Worm (Caenorhabditis elegans) whole organism, L2 larva: ENCODE measurements around the gene Y60A3A.24.

Experiments used
- alr-1 ChIP-seq: fragments of 150-350 bp; optimal IDR thresholded peaks from 2 replicates; lab custom pipeline; 2014; ENCODE audit warnings: missing biosample characterization, missing genetic modification characterization
- ama-1 ChIP-seq: fragments of 150-350 bp; optimal IDR thresholded peaks from 2 replicates; lab custom pipeline; 2018; ENCODE audit warnings: inconsistent platforms
- ceh-82 ChIP-seq: fragments of 150-350 bp; optimal IDR thresholded peaks from 2 replicates; lab custom pipeline; 2014; ENCODE audit warnings: missing biosample characterization, missing genetic modification characterization
- fos-1 ChIP-seq: fragments of 150-350 bp; optimal IDR thresholded peaks from 2 replicates; lab custom pipeline; 2014; ENCODE audit warnings: missing biosample characterization, missing genetic modification characterization
- mab-5 ChIP-seq: fragments of 150-350 bp; optimal IDR thresholded peaks from 2 replicates; lab custom pipeline; 2014; ENCODE audit warnings: missing biosample characterization, missing genetic modification characterization
- nhr-12 ChIP-seq: fragments of 150-350 bp; optimal IDR thresholded peaks from 2 replicates; lab custom pipeline; 2014; ENCODE audit warnings: missing biosample characterization, missing genetic modification characterization
- nhr-23 ChIP-seq: fragments of 150-350 bp; optimal IDR thresholded peaks from 2 replicates; lab custom pipeline; 2014; ENCODE audit warnings: missing biosample characterization, missing genetic modification reagents, missing genetic modification characterization
- snpc-4 ChIP-seq: fragments of 150-350 bp; optimal IDR thresholded peaks from 2 replicates; lab custom pipeline; 2014; ENCODE audit warnings: missing biosample characterization, missing genetic modification characterization

DNA sequence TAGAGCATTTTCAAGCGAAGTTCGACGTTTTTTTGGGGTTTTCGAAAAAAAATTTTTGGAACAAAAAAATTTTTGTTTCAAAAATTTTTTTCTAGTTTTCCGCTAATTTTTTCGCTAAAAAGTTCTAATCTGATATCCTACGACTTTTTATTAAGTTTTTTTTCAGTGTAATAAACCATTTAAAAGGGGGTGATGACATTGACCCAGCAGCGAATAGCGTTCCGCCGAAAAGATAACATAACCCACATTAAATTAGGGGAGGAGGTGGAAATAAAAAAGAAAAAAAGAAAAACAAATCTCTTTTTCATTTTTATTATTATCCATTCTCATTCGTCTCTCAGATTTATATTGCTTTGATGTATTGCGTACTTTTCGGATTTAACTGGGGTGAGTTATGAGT lies 25.8 kb upstream of the Y60A3A.24 start, which contains the start of gene Y60A3A.23:
- TF ChIP-seq nhr-23 (tag; lab: Kevin White, UChicago): no peak
- TF ChIP-seq ceh-82 (tag; lab: Kevin White, UChicago): no peak
- no peak for TF ChIP-seq fos-1 (tag; lab: Kevin White, UChicago)
- no peak for TF ChIP-seq mab-5 (tag; lab: Kevin White, UChicago)
- no peak for TF ChIP-seq nhr-12
- no peak for TF ChIP-seq ama-1 (lab: Kevin White, UChicago)
- TF ChIP-seq snpc-4: no peak
- no peak for TF ChIP-seq alr-1 (tag; lab: Kevin White, UChicago)
